Worm (Caenorhabditis elegans) whole organism, midembryonic: ENCODE measurements around the gene txdc-12.2.
A peak's percentile ranks its signal among the peaks of the same experiment; 100 is the strongest.

ENCODE experiments used
- T22C8.4 ChIP-seq: fragments of 200-800 bp; sonication (Bioruptor generic); IDR thresholded peaks from 2 replicates; pipeline ENCODE4 v1.3.6; 2022; ENCODE audit warnings: missing genetic modification characterization, missing compliant biosample characterization
- cog-1 ChIP-seq: sonication (generic microtip); optimal IDR thresholded peaks from 2 replicates; lab custom pipeline; 2016; ENCODE audit warnings: missing genetic modification characterization, missing compliant biosample characterization
- flt-1 ChIP-seq: fragments of 200-800 bp; sonication (Bioruptor generic); IDR thresholded peaks from 2 replicates; pipeline ENCODE4 v1.3.6; 2022; ENCODE audit warnings: missing genetic modification characterization, missing compliant biosample characterization
- klf-2 ChIP-seq: fragments of 200-800 bp; sonication (Bioruptor generic); conservative IDR thresholded peaks from 2 replicates; pipeline ENCODE4 v1.3.6; 2022; ENCODE audit warnings: missing genetic modification reagents, missing genetic modification characterization, missing compliant biosample characterization
- med-1 ChIP-seq: sonication (generic microtip); optimal IDR thresholded peaks from 2 replicates; lab custom pipeline; 2017; ENCODE audit warnings: missing genetic modification characterization, mild to moderate bottlenecking, missing compliant biosample characterization, antibody characterized with exemption, missing genetic modification reagents; ENCODE audit not compliant: insufficient read depth
- ref-1 ChIP-seq: fragments of 200-800 bp; sonication (Bioruptor generic); conservative IDR thresholded peaks from 2 replicates; pipeline ENCODE4 v1.3.6; 2022; ENCODE audit warnings: missing genetic modification reagents, missing genetic modification characterization, missing compliant biosample characterization
- tab-1 ChIP-seq: fragments of 200-800 bp; sonication (Bioruptor generic); IDR thresholded peaks from 2 replicates; pipeline ENCODE4 v1.3.6; 2022; ENCODE audit warnings: missing genetic modification characterization, missing compliant biosample characterization
- ztf-23 ChIP-seq: fragments of 200-800 bp; sonication (Bioruptor generic); IDR thresholded peaks from 2 replicates; pipeline ENCODE4 v1.3.6; 2022; ENCODE audit warnings: missing genetic modification reagents, missing genetic modification characterization, missing compliant biosample characterization
- ztf-29 ChIP-seq: fragments of 200-800 bp; sonication (Bioruptor generic); IDR thresholded peaks from 2 replicates; pipeline ENCODE4 v1.3.6; 2022; ENCODE audit warnings: missing genetic modification reagents, missing genetic modification characterization, missing compliant biosample characterization

The txdc-12.2 gene

DNA sequence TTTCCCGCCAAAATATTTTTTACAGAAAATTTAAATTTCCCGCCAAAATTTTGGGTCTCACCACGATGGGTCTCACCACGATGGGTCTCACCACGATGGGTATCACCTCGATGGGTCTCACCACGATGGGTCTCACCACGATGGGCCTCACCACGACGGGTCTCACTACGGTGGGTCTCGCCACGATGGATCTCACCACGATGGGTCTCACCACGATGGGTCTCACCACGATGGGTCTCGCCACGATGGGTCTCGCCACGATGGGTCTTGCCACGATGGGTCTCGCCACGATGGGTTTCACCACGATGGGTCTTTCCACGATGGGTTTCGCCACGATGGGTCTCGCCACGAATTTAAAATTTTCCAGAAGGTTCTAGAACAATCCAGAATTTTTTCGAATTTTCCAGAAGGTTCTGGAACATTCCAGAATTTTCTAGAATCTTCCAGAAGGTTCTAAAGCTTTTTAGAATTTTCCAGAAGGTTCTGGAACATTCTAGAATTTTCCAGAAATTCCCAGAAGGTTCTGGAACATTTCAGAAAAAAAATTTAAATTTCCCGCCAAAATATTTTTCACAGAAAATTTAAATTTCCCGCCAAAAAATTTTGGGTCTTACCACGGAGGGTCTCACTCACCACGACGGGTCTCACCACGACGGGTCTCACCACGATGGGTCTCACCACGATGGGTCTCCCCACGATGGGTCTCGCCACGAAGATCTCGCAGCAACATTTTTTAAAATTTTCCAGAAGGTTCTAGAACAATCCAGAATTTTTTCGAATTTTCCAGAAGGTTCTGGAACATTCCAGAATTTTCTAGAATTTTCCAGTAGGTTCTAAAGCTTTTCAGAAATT, 15.5 kb upstream of the txdc-12.2 start:
- peak; percentile 77 for TF ChIP-seq tab-1 (GFP tag; lab: Robert Waterston, UW)
- TF ChIP-seq flt-1 (GFP tag; lab: Robert Waterston, UW) = peak; percentile 66; the same call in 1 of the 2 replicates
- TF ChIP-seq T22C8.4 (GFP tag; lab: Robert Waterston, UW) = 0 out of 2 replicates have a peak, but pooled peaks have one; percentile 19
- 0 out of 2 replicates have a peak, but pooled peaks have one; percentile 30 for TF ChIP-seq ztf-23
- 0 out of 2 replicates have a peak, but pooled peaks have one; percentile 25 for TF ChIP-seq ref-1
- 0 out of 2 replicates have a peak, but pooled peaks have one; percentile 52 for TF ChIP-seq klf-2

DNA sequence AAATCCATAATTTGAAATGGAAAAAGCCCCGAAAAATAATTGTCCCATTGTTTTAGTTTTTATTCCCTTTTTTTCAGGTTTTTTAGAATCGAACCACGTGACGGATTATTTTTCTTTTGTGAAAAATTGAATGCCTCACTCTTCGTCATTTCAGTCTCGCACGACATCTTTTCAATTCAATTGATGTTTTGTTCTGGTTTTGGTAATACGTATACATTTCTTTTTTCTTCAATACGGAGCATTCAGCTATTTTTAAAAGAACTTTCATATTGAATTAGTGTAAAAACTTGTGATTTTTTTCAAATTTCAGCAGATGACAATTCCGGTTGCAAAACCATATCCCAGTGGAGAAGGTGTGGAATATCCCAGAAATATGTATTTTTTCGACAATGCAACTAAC, 9.5 kb upstream of the txdc-12.2 start, which contains the start of gene F49H12.7:
Gene F49H12.7 (plus strand): TSS at position 301 of the 400 bp plus-strand sequence.
- TF ChIP-seq tab-1 (GFP tag; lab: Robert Waterston, UW) = no peak

DNA sequence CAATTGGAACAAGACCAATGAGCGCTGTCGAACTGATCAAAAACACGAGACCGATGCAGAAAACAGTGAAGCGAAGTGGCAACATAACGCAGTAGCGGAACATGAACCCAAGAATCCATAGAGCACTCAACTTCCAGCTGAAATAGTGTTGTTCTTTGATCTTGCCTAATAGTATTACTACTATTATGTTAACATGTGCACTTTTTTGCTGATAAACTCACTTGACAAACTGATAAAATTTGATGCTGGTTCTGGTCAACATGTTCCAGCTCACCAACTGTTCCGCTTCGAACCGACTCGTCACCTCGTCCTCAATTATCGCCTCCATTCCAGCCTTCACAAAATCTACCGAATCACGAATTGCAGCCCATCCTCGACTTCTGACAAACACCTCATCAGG, 6.0 kb upstream of the txdc-12.2 start:
- no peak for TF ChIP-seq tab-1 (GFP tag; lab: Robert Waterston, UW)
- TF ChIP-seq flt-1 (GFP tag; lab: Robert Waterston, UW) = no peak
- TF ChIP-seq cog-1 (tag; lab: Kevin White, UChicago) = no peak
- no peak for TF ChIP-seq med-1 (GFP tag; lab: Kevin White, UChicago)
- no peak for TF ChIP-seq ztf-23
- TF ChIP-seq klf-2 = no peak

DNA sequence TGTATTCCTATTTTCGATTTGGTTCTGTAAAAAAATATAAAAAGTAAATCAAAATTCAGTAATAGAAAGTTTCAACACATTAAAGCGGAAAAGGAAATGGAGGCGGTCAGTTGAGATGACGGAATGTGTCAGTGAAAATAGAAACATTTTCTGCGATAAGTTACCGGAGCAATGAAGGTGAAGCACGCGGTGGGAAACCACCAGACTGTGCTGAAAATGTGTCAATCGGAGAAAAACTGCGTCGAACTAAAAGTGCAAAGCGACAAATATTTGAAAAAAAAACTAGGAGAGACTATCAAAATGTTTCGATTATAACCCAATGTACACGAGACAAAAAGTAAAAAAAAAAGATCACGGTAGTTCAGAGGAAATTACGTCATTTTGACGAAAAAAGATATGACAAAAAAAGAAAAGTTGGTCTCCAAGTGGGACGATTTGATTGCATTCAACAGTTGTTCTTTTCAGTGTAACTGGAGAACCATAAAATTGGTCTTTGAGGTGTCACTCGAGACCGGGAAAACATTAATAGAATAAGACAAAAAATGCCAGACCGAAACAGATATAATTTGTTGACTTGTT, 3.7 kb upstream of the txdc-12.2 start, which contains the start of gene acl-4:
Gene acl-4 (minus strand): TSS at position 27 of the 579 bp plus-strand sequence.
- TF ChIP-seq ref-1 (no peak), ztf-29 (no peak), flt-1 (GFP tag; lab: Robert Waterston, UW) (no peak), klf-2 (no peak), tab-1 (GFP tag; lab: Robert Waterston, UW) (no peak), med-1 (GFP tag; lab: Kevin White, UChicago) (no peak)

DNA sequence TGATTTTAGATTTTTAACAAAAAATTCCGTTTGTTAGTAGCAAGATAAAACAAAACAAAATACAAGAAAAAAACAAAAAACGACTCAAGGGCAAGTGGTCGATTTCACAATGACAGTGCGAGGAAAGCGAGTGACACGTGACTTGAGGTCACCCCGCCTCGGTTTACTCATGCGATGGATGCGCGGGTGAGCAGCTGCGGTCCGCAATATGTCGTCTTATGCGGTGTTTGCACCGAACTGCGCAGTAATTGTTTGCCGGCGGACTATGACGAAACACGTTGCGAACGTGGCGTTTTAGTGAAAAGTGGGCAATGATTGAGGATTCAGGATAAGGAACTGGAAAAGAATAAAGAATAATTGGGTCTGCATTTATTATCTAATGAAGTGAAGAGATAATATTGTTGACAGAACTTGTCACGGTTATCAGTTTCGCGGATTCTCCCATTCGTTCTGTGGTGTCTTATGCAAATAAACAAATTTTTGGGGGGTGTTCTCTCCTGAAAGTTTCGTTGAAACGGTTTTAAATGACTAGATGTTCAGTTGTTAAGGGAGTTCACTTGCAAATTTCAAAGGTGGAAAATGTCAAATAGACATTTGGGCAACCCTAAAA, 2.8 kb upstream of the txdc-12.2 start:
- TF ChIP-seq cog-1 (tag; lab: Kevin White, UChicago) (peak; percentile 21), ref-1 (no peak), flt-1 (GFP tag; lab: Robert Waterston, UW) (no peak), T22C8.4 (GFP tag; lab: Robert Waterston, UW) (no peak), ztf-23 (no peak), med-1 (GFP tag; lab: Kevin White, UChicago) (no peak), klf-2 (no peak), tab-1 (GFP tag; lab: Robert Waterston, UW) (no peak)

DNA sequence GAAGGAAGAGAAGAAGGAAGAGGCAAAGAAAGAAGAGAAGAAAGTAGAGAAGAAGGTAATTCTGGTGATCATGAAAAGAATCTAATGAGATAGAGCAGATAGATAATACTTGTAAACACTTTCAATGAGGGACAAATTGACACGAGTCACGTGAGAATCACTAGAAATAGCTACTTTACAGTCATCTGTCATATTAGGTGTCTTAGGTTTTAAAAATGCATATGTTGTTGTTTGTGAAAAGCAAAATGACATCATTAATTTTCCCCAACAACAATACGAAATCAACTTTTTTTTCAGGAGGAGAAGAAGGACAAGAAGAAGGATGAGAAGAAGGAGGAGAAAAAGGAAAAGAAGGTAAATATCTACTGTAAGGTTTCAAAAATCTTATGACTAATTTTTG, 919 bp downstream of the txdc-12.2 start:
- TF ChIP-seq med-1 (GFP tag; lab: Kevin White, UChicago) (no peak), klf-2 (no peak), flt-1 (GFP tag; lab: Robert Waterston, UW) (no peak), ztf-29 (no peak), T22C8.4 (GFP tag; lab: Robert Waterston, UW) (no peak), tab-1 (GFP tag; lab: Robert Waterston, UW) (no peak), ref-1 (no peak), ztf-23 (no peak), cog-1 (tag; lab: Kevin White, UChicago) (no peak)

DNA sequence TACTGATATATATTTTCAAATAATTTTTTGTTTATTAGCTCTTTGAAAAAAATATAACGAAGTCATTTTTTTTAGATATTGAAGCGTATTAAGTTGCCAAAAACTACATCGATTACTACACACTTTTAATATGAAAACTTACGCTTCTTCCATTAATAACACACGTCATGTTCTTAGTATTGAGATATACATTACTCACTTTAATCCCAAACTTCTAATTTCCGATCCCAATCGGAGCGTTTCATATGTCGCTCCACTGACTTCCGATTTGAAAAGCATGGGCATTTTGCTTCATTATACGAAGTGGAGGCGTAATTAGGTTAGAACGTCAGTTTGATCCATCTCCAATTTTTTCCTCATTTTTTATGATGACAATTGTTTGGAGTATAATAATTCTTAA, 4.6 kb downstream of the txdc-12.2 start:
- TF ChIP-seq tab-1 (GFP tag; lab: Robert Waterston, UW) (no peak), cog-1 (tag; lab: Kevin White, UChicago) (no peak), ref-1 (no peak), klf-2 (no peak), ztf-23 (no peak), T22C8.4 (GFP tag; lab: Robert Waterston, UW) (no peak), ztf-29 (no peak), med-1 (GFP tag; lab: Kevin White, UChicago) (no peak)

DNA sequence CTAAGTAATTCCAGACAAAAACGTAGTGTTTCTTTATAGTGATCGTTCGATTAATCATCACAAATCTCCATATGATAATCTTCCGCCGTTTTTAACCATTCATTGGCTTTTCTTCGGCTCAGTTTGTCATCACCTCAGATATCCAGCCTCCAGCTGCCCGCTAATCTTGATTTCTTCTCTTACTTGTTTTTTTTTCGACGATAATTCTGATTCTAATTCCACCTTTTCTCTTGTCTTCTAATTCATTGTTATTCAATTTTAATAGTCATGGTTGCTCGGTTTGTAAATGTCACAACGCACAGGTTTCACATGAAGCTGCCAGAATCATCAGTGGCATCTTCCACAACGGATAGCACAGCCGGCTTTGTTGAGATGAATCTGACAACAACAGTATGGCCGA, 5.3 kb downstream of the txdc-12.2 start, which contains the start of gene F49H12.4:
Gene F49H12.4 (plus strand): TSS at position 301 of the 400 bp plus-strand sequence.
- no peak for TF ChIP-seq tab-1 (GFP tag; lab: Robert Waterston, UW)
- no peak for TF ChIP-seq ref-1
- TF ChIP-seq med-1 (GFP tag; lab: Kevin White, UChicago) = no peak
- no peak for TF ChIP-seq flt-1 (GFP tag; lab: Robert Waterston, UW)
- TF ChIP-seq ztf-23 = no peak
- no peak for TF ChIP-seq klf-2
- TF ChIP-seq ztf-29 = no peak
- TF ChIP-seq T22C8.4 (GFP tag; lab: Robert Waterston, UW) = no peak
- TF ChIP-seq cog-1 (tag; lab: Kevin White, UChicago) = no peak

DNA sequence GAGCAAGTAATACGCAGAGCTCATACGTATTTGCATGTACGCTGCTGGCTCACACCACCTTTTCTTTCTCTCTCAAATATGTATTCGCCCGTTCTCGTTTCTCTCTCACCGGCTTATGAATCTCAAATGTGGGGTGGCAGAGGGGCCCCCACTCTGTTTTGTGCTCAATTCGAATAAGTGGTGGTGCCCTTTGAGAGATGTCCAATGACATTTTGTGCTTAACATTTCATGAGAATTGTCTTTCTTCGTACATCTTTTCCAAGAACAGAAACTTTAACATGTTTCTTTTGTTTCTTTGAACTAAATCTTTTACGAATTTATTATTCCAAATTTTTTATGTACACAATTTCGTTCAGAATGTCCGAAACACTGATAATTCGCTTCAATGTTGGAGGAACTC, 9.8 kb downstream of the txdc-12.2 start, which contains the start of gene F49H12.3:
Gene F49H12.3 (plus strand): TSS at position 357 of the 400 bp plus-strand sequence.
- TF ChIP-seq ref-1 (no peak), med-1 (GFP tag; lab: Kevin White, UChicago) (no peak), ztf-29 (no peak), flt-1 (GFP tag; lab: Robert Waterston, UW) (no peak), klf-2 (no peak), cog-1 (tag; lab: Kevin White, UChicago) (no peak), T22C8.4 (GFP tag; lab: Robert Waterston, UW) (no peak)
